Fruit fly (Drosophila melanogaster): ENCODE results near the gene CG3009.

CG3009 gene

dm6 chrX:4615684-4616292, 50.7 kb downstream of the CG3009 start:
- TF ChIP-seq Ets98B (GFP tag; IDR thresholded peaks at IDR 0.05) (no peak), CG4496 (GFP tag; IDR thresholded peaks at IDR 0.05) (peak; percentile 65; the same call in 2 of the 3 replicates), EcR (GFP tag; optimal IDR thresholded peaks at IDR 0.05) (peak; percentile 42), Snoo (tag; optimal IDR thresholded peaks at IDR 0.05) (peak; percentile 44), CG32121 (GFP tag; IDR thresholded peaks at IDR 0.05) (no peak), Pif1A (GFP tag; optimal IDR thresholded peaks at IDR 0.05) (peak; percentile 1), CG17806 (tag; optimal IDR thresholded peaks at IDR 0.05) (peak; percentile 0)

dm6 chrX:4614945-4615344, 51.6 kb downstream of the CG3009 start:
- TF ChIP-seq Ets98B (GFP tag; IDR thresholded peaks at IDR 0.05): 0 out of 2 replicates have a peak, but pooled peaks have one; percentile 14
- no peak for TF ChIP-seq CG10348 (GFP tag; IDR thresholded peaks at IDR 0.05)
- TF ChIP-seq fd96Ca (GFP tag; IDR thresholded peaks at IDR 0.05): 0 out of 3 replicates have a peak, but pooled peaks have one; percentile 30
- no peak for TF ChIP-seq CG34367 (tag; optimal IDR thresholded peaks at IDR 0.05)
- no peak for TF ChIP-seq EcR (GFP tag; optimal IDR thresholded peaks at IDR 0.05)
- no peak for TF ChIP-seq gl (tag; optimal IDR thresholded peaks at IDR 0.05)
- no peak for TF ChIP-seq CG32121 (GFP tag; IDR thresholded peaks at IDR 0.05)
- no peak for TF ChIP-seq D1 (tag; optimal IDR thresholded peaks at IDR 0.05)
- no peak for TF ChIP-seq CG13204 (GFP tag; optimal IDR thresholded peaks at IDR 0.05)
- TF ChIP-seq CG9948 (tag; optimal IDR thresholded peaks at IDR 0.05): no peak
- TF ChIP-seq CG8159 (tag; optimal IDR thresholded peaks at IDR 0.05): no peak
- no peak for TF ChIP-seq rn (GFP tag; IDR thresholded peaks at IDR 0.05)
- peak; percentile 68; the same call in 2 of the 3 replicates for TF ChIP-seq CG4496 (GFP tag; IDR thresholded peaks at IDR 0.05)
- TF ChIP-seq CG17806 (tag; optimal IDR thresholded peaks at IDR 0.05): no peak
- TF ChIP-seq Snoo (tag; optimal IDR thresholded peaks at IDR 0.05): no peak

dm6 chrX:4614325-4614724, 52.2 kb downstream of the CG3009 start:
- TF ChIP-seq CG15710 (tag; optimal IDR thresholded peaks at IDR 0.05) (no peak), CG4496 (GFP tag; IDR thresholded peaks at IDR 0.05) (peak; percentile 41; the same call in 1 of the 3 replicates), fd96Ca (GFP tag; IDR thresholded peaks at IDR 0.05) (peak; percentile 40; the same call in 2 of the 3 replicates), CG14655 (GFP tag; optimal IDR thresholded peaks at IDR 0.05) (no peak), CG32121 (GFP tag; IDR thresholded peaks at IDR 0.05) (peak; percentile 57; the same call in 1 of the 2 replicates), CG17806 (tag; optimal IDR thresholded peaks at IDR 0.05) (no peak), CG9948 (tag; optimal IDR thresholded peaks at IDR 0.05) (no peak), Ets98B (GFP tag; IDR thresholded peaks at IDR 0.05) (no peak; the same call in 1 of the 2 replicates), CG12605 (GFP tag; IDR thresholded peaks at IDR 0.05) (no peak)

dm6 chrX:4613613-4614012, 52.9 kb downstream of the CG3009 start:
- TF ChIP-seq CG10348 (GFP tag; IDR thresholded peaks at IDR 0.05) (no peak), CG4496 (GFP tag; IDR thresholded peaks at IDR 0.05) (no peak), CG13204 (GFP tag; optimal IDR thresholded peaks at IDR 0.05) (no peak), CG8301 (tag; optimal IDR thresholded peaks at IDR 0.05) (no peak), CG9948 (tag; optimal IDR thresholded peaks at IDR 0.05) (no peak), CG12605 (GFP tag; IDR thresholded peaks at IDR 0.05) (no peak), Pif1B (GFP tag; optimal IDR thresholded peaks at IDR 0.05) (no peak), Ets98B (GFP tag; IDR thresholded peaks at IDR 0.05) (no peak), rn (GFP tag; IDR thresholded peaks at IDR 0.05) (no peak), fd96Ca (GFP tag; IDR thresholded peaks at IDR 0.05) (no peak), CG8159 (tag; optimal IDR thresholded peaks at IDR 0.05) (no peak), CG34367 (tag; optimal IDR thresholded peaks at IDR 0.05) (no peak), gl (tag; optimal IDR thresholded peaks at IDR 0.05) (no peak), EcR (GFP tag; optimal IDR thresholded peaks at IDR 0.05) (no peak), D1 (tag; optimal IDR thresholded peaks at IDR 0.05) (no peak), CG14655 (GFP tag; optimal IDR thresholded peaks at IDR 0.05) (no peak), Snoo (tag; optimal IDR thresholded peaks at IDR 0.05) (no peak), Pif1A (GFP tag; optimal IDR thresholded peaks at IDR 0.05) (no peak)

dm6 chrX:4612454-4612853, 54.0 kb downstream of the CG3009 start:
- TF ChIP-seq gl (tag; optimal IDR thresholded peaks at IDR 0.05) (no peak), Pif1A (GFP tag; optimal IDR thresholded peaks at IDR 0.05) (no peak)

dm6 chrX:4610481-4610880, 56.0 kb downstream of the CG3009 start:
- TF ChIP-seq CG10348 (GFP tag; IDR thresholded peaks at IDR 0.05) (no peak), Ets98B (GFP tag; IDR thresholded peaks at IDR 0.05) (no peak), CG9948 (tag; optimal IDR thresholded peaks at IDR 0.05) (no peak), CG34367 (tag; optimal IDR thresholded peaks at IDR 0.05) (no peak), CG14655 (GFP tag; optimal IDR thresholded peaks at IDR 0.05) (no peak), EcR (GFP tag; optimal IDR thresholded peaks at IDR 0.05) (no peak), Pif1B (GFP tag; optimal IDR thresholded peaks at IDR 0.05) (no peak), fd96Ca (GFP tag; IDR thresholded peaks at IDR 0.05) (no peak), CG8301 (tag; optimal IDR thresholded peaks at IDR 0.05) (no peak), Pif1A (GFP tag; optimal IDR thresholded peaks at IDR 0.05) (no peak), CG15710 (tag; optimal IDR thresholded peaks at IDR 0.05) (no peak)

- TF ChIP-seq EcR (GFP tag; optimal IDR thresholded peaks at IDR 0.05) (no peak), CG14655 (GFP tag; optimal IDR thresholded peaks at IDR 0.05) (no peak), D1 (tag; optimal IDR thresholded peaks at IDR 0.05) (no peak), CG12605 (GFP tag; IDR thresholded peaks at IDR 0.05) (no peak), gl (tag; optimal IDR thresholded peaks at IDR 0.05) (no peak), CG8301 (tag; optimal IDR thresholded peaks at IDR 0.05) (no peak)
These were observed 56.8 kb downstream of the CG3009 start for dm6 chrX:4609737-4610136.

Measured in whole organism, pupa.